Fruit fly (Drosophila melanogaster) whole organism, wandering third instar larva: ENCODE data around the gene NijB.

Experiments
- CG9705 ChIP-seq: fragments of 200-800 bp; sonication (Bioruptor generic); optimal IDR thresholded peaks from 2 replicates; lab custom pipeline; 2018; ENCODE audit warnings: missing biosample characterization, mild to moderate bottlenecking, missing genetic modification characterization
- Hnf4 ChIP-seq: fragments of 200-800 bp; sonication (Bioruptor generic); optimal IDR thresholded peaks from 2 replicates; lab custom pipeline; 2016; ENCODE audit warnings: missing biosample characterization, mild to moderate bottlenecking, missing genetic modification characterization
- Myc ChIP-seq: fragments of >200 bp; optimal IDR thresholded peaks from 2 replicates; lab custom pipeline; 2017
- OdsH ChIP-seq: fragments of 200-800 bp; sonication (Bioruptor generic); optimal IDR thresholded peaks from 2 replicates; lab custom pipeline; 2016; ENCODE audit warnings: missing biosample characterization, mild to moderate bottlenecking, missing genetic modification characterization
- lola ChIP-seq: fragments of >200 bp; optimal IDR thresholded peaks from 2 replicates; lab custom pipeline; 2017; ENCODE audit warnings: missing biosample characterization, missing genetic modification characterization
- usp ChIP-seq: fragments of >200 bp; optimal IDR thresholded peaks from 2 replicates; lab custom pipeline; 2017; ENCODE audit warnings: missing biosample characterization, missing genetic modification characterization

- no peak for TF ChIP-seq usp (GFP tag; lab: Kevin White, UChicago)
- TF ChIP-seq OdsH, result no peak
- TF ChIP-seq lola (GFP tag; lab: Kevin White, UChicago), result no peak
- TF ChIP-seq Hnf4 (GFP tag; lab: Kevin White, UChicago), result no peak
- TF ChIP-seq Myc, result no peak
- no peak for TF ChIP-seq CG9705 (GFP tag; lab: Kevin White, UChicago)
These were observed 45.9 kb upstream of the NijB start for dm6 chr3L:18846272-18846741.
